Worm (Caenorhabditis elegans) whole organism, mixed stage, embryonic: ENCODE data around the gene Y49E10.16.

Experiments used
- ces-1 ChIP-seq: fragments of 150-350 bp; optimal IDR thresholded peaks from 2 replicates; lab custom pipeline; 2014; ENCODE audit warnings: missing biosample characterization, missing genetic modification reagents, missing genetic modification characterization
- flh-1 ChIP-seq: fragments of 200-800 bp; sonication (Bioruptor generic); optimal IDR thresholded peaks from 2 replicates; lab custom pipeline; 2018; ENCODE audit warnings: mild to moderate bottlenecking, missing genetic modification characterization, moderate library complexity, missing compliant biosample characterization
- nhr-12 ChIP-seq: fragments of 150-350 bp; optimal IDR thresholded peaks from 2 replicates; lab custom pipeline; 2014; ENCODE audit warnings: missing biosample characterization, missing genetic modification characterization
- nhr-237 ChIP-seq: fragments of 150-350 bp; optimal IDR thresholded peaks from 2 replicates; lab custom pipeline; 2014; ENCODE audit warnings: missing biosample characterization, missing genetic modification characterization
- pha-4 ChIP-seq: fragments of 150-350 bp; optimal IDR thresholded peaks from 2 replicates; lab custom pipeline; 2018; ENCODE audit warnings: missing biosample characterization, missing genetic modification reagents, missing genetic modification characterization
- sem-2 ChIP-seq: fragments of 200-800 bp; sonication (Bioruptor generic); optimal IDR thresholded peaks from 2 replicates; lab custom pipeline; 2018; ENCODE audit warnings: mild to moderate bottlenecking, missing genetic modification characterization, missing compliant biosample characterization
- unc-62 ChIP-seq: fragments of 150-350 bp; optimal IDR thresholded peaks from 2 replicates; lab custom pipeline; 2014; ENCODE audit warnings: missing biosample characterization, missing genetic modification reagents, missing genetic modification characterization
- ztf-11 ChIP-seq: fragments of 150-350 bp; optimal IDR thresholded peaks from 2 replicates; lab custom pipeline; 2014; ENCODE audit warnings: missing biosample characterization, missing genetic modification characterization

DNA sequence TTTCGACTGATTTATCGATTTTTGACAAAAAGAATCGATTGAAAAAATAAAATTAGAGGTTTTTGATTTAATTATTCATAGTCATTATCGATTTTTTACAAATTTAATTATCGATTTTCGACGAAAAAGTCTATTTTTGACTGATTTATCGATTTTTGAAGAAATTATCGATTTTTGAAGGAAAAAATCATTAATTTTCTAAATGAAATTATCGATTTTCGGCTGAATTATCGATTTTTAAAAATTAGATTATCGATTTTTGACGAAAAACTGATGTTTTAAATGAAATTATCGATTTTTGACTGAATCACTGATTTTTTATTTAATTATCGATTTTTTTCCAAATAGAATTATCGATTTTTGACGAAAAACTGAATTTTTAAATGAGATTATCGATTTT lies 19.2 kb upstream of the Y49E10.16 start:
- TF ChIP-seq ztf-11 (tag; lab: Kevin White, UChicago) (no peak), ces-1 (GFP tag; lab: Kevin White, UChicago) (no peak), flh-1 (no peak), unc-62 (no peak), pha-4 (tag; lab: Kevin White, UChicago) (no peak), nhr-12 (tag; lab: Kevin White, UChicago) (no peak), sem-2 (GFP tag; lab: Kevin White, UChicago) (no peak), nhr-237 (tag; lab: Kevin White, UChicago) (no peak)
